Fruit fly (Drosophila melanogaster): ENCODE results near the gene Polr2L.

The Polr2L gene

dm6 chr3R:24717289-24717688 lies at the start of gene Polr2L:
TSS of gene Polr2L (plus strand) at chr3R:24717511.
- no peak for TF ChIP-seq noc (tag; optimal IDR thresholded peaks at IDR 0.05)

- no peak for TF ChIP-seq noc (tag; optimal IDR thresholded peaks at IDR 0.05)
These were observed 49.6 kb upstream of the Polr2L start for dm6 chr3R:24667538-24668207.

- TF ChIP-seq noc (tag; optimal IDR thresholded peaks at IDR 0.05) = no peak
These were observed 45.6 kb upstream of the Polr2L start for dm6 chr3R:24671662-24672061.

- no peak for TF ChIP-seq noc (tag; optimal IDR thresholded peaks at IDR 0.05)
These were observed 24.4 kb upstream of the Polr2L start for dm6 chr3R:24692863-24693262.

- TF ChIP-seq noc (tag; optimal IDR thresholded peaks at IDR 0.05) = no peak
These were observed 18.0 kb upstream of the Polr2L start for dm6 chr3R:24699309-24699708.

- no peak for TF ChIP-seq noc (tag; optimal IDR thresholded peaks at IDR 0.05)
These were observed 4.9 kb upstream of the Polr2L start, which contains the start of the genes CG13627 and CG46316 for dm6 chr3R:24712375-24712830. TSS of gene CG13627 (plus strand) at chr3R:24712780. TSS of gene CG46316 (plus strand) at chr3R:24712780.

dm6 chr3R:24719314-24720290 lies 2.3 kb downstream of the Polr2L start, which contains the start of the genes CG13630 and tok:
TSS of gene CG13630 (minus strand) at chr3R:24719364.
TSS of gene tok (plus strand) at chr3R:24719697.
- no peak for TF ChIP-seq noc (tag; optimal IDR thresholded peaks at IDR 0.05)

- no peak for TF ChIP-seq noc (tag; optimal IDR thresholded peaks at IDR 0.05)
These were observed 3.4 kb downstream of the Polr2L start for dm6 chr3R:24720459-24721370.

dm6 chr3R:24726347-24726891 lies 9.1 kb downstream of the Polr2L start:
- no peak for TF ChIP-seq noc (tag; optimal IDR thresholded peaks at IDR 0.05)

- no peak for TF ChIP-seq noc (tag; optimal IDR thresholded peaks at IDR 0.05)
These were observed 9.7 kb downstream of the Polr2L start for dm6 chr3R:24727038-24727437.

- TF ChIP-seq noc (tag; optimal IDR thresholded peaks at IDR 0.05) = no peak
These were observed 32.0 kb downstream of the Polr2L start, which contains the start of gene tld for dm6 chr3R:24749055-24749992. TSS of gene tld (plus strand) at chr3R:24749731.

- TF ChIP-seq noc (tag; optimal IDR thresholded peaks at IDR 0.05) = no peak
These were observed 36.3 kb downstream of the Polr2L start, which contains the start of gene asp for dm6 chr3R:24753561-24754027. TSS of gene asp (plus strand) at chr3R:24753849.

dm6 chr3R:24764971-24765370 lies 47.7 kb downstream of the Polr2L start, which contains the start of gene AstA:
TSS of gene AstA (minus strand) at chr3R:24765071.
- no peak for TF ChIP-seq noc (tag; optimal IDR thresholded peaks at IDR 0.05)

dm6 chr3R:24766684-24767083 lies 49.4 kb downstream of the Polr2L start:
- TF ChIP-seq noc (tag; optimal IDR thresholded peaks at IDR 0.05) = no peak
